Worm (Caenorhabditis elegans) whole organism, mixed stage, embryonic: Measurements from ENCODE around the gene F21C10.10.

Experiments
- cnd-1 ChIP-seq: fragments of 200-800 bp; sonication (Bioruptor generic); optimal IDR thresholded peaks from 2 replicates; lab custom pipeline; 2018; ENCODE audit warnings: mild to moderate bottlenecking, missing genetic modification characterization, missing compliant biosample characterization
- unc-62 ChIP-seq: fragments of 150-350 bp; optimal IDR thresholded peaks from 2 replicates; lab custom pipeline; 2014; ENCODE audit warnings: missing biosample characterization, missing genetic modification reagents, missing genetic modification characterization

- TF ChIP-seq unc-62 (GFP tag; lab: Kevin White, UChicago) (no peak), cnd-1 (no peak)
These were observed 29.3 kb downstream of the F21C10.10 start, which contains the start of gene F21C10.5 for ce11 chrV:9125345-9125744.
